Worm (Caenorhabditis elegans): ENCODE measurements around the gene clec-21.

ce11 chrII:1600661-1601060 lies 16.6 kb upstream of the clec-21 start, which contains the start of gene bath-26:
- no peak for TF ChIP-seq rnt-1 (tag; optimal IDR thresholded peaks at IDR 0.05)
- no peak for TF ChIP-seq tbx-2 (tag; optimal IDR thresholded peaks at IDR 0.05)
- TF ChIP-seq nhr-19 (GFP tag; conservative IDR thresholded peaks at IDR 0.05), result no peak
- TF ChIP-seq nhr-11 (tag; optimal IDR thresholded peaks at IDR 0.05), result no peak
- no peak for TF ChIP-seq lin-39 (tag; optimal IDR thresholded peaks at IDR 0.05)
- no peak for TF ChIP-seq nhr-12 (tag; optimal IDR thresholded peaks at IDR 0.05)
- TF ChIP-seq snu-23 (GFP tag; optimal IDR thresholded peaks at IDR 0.05), result no peak
- no peak for TF ChIP-seq lin-14 (GFP tag; optimal IDR thresholded peaks at IDR 0.05)
- TF ChIP-seq dpl-1 (GFP tag; optimal IDR thresholded peaks at IDR 0.05), result no peak
- TF ChIP-seq nhr-237 (tag; optimal IDR thresholded peaks at IDR 0.05), result no peak
- TF ChIP-seq ces-1 (GFP tag; optimal IDR thresholded peaks at IDR 0.05), result no peak
- TF ChIP-seq nhr-76 (tag; optimal IDR thresholded peaks at IDR 0.05), result no peak
- TF ChIP-seq unc-30 (tag; optimal IDR thresholded peaks at IDR 0.05), result no peak

Measured in whole organism, L1 larva.